Worm (Caenorhabditis elegans) whole organism, early embryonic: ENCODE measurements around the gene dlc-1.

ENCODE experiments used
- B0310.2 ChIP-seq: sonication (generic microtip); optimal IDR thresholded peaks from 2 replicates; lab custom pipeline; 2016; ENCODE audit warnings: mild to moderate bottlenecking, missing genetic modification characterization, missing compliant biosample characterization
- F13C5.2 ChIP-seq: sonication (generic microtip); optimal IDR thresholded peaks from 2 replicates; lab custom pipeline; 2017; ENCODE audit warnings: mild to moderate bottlenecking, missing genetic modification characterization, inconsistent platforms, missing compliant biosample characterization
- aly-1 ChIP-seq: sonication (generic microtip); optimal IDR thresholded peaks from 2 replicates; lab custom pipeline; 2016; ENCODE audit warnings: missing genetic modification characterization, missing compliant biosample characterization
- ama-1 ChIP-seq: fragments of 150-350 bp; optimal IDR thresholded peaks from 2 replicates; lab custom pipeline; 2014
- ceh-36 ChIP-seq: sonication (generic microtip); optimal IDR thresholded peaks from 2 replicates; lab custom pipeline; 2016; ENCODE audit warnings: missing genetic modification characterization, inconsistent platforms, missing compliant biosample characterization
- ets-7 ChIP-seq: sonication (generic microtip); optimal IDR thresholded peaks from 2 replicates; lab custom pipeline; 2016; ENCODE audit warnings: missing genotype, missing genetic modification characterization, missing compliant biosample characterization
- flt-1 ChIP-seq: fragments of 200-800 bp; sonication (Bioruptor generic); IDR thresholded peaks from 2 replicates; pipeline ENCODE4 v1.3.6; 2022; ENCODE audit warnings: missing genetic modification characterization, missing compliant biosample characterization
- hnd-1 ChIP-seq: sonication (generic microtip); optimal IDR thresholded peaks from 2 replicates; lab custom pipeline; 2016; ENCODE audit warnings: missing genetic modification characterization, missing compliant biosample characterization
- pes-1 ChIP-seq: fragments of 200-800 bp; sonication (Bioruptor generic); IDR thresholded peaks from 2 replicates; pipeline ENCODE4 v1.3.6; 2022; ENCODE audit warnings: missing genetic modification reagents, missing genetic modification characterization, missing compliant biosample characterization
- scrt-1 ChIP-seq: fragments of 200-800 bp; sonication (Bioruptor generic); IDR thresholded peaks from 2 replicates; pipeline ENCODE4 v1.3.6; 2022; ENCODE audit warnings: missing genetic modification characterization, missing compliant biosample characterization
- tbx-37 ChIP-seq: fragments of 200-800 bp; sonication (Bioruptor generic); conservative IDR thresholded peaks from 2 replicates; pipeline ENCODE4 v1.3.6; 2022; ENCODE audit warnings: missing genetic modification reagents, missing genetic modification characterization, missing compliant biosample characterization
- tra-4 ChIP-seq: sonication (generic microtip); optimal IDR thresholded peaks from 2 replicates; lab custom pipeline; 2017; ENCODE audit warnings: missing genetic modification characterization, missing compliant biosample characterization

DNA sequence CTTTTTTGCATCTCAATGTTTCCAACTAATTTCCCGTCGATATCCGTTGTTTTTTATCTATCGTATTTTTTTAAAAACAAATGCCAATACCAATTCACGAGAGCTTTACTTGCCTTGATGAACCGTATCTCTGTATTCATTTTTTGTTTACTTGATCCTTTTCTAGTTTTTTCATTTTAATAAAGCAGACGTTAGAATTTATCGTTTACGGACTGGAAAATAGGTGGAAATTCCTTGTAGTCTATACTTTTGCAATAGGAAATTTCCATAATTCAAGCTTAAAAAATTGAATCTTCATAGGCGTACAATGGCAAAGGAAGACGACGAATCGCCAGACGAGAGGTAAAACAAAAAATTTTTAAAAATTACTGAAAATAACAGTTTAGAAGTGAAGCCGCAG is 3.8 kb downstream of the dlc-1 start, which contains the start of gene algn-1:
- TF ChIP-seq B0310.2 = no peak
- no peak for TF ChIP-seq pes-1 (GFP tag; lab: Robert Waterston, UW)
- no peak for TF ChIP-seq ceh-36
- TF ChIP-seq ets-7 (tag; lab: Kevin White, UChicago) = no peak
- no peak for TF ChIP-seq aly-1 (tag; lab: Kevin White, UChicago)
- TF ChIP-seq scrt-1 (GFP tag; lab: Robert Waterston, UW) = no peak
- TF ChIP-seq ama-1 (lab: Kevin White, UChicago) = no peak
- no peak for TF ChIP-seq tbx-37 (GFP tag; lab: Robert Waterston, UW)
- no peak for TF ChIP-seq F13C5.2
- no peak for TF ChIP-seq hnd-1 (tag; lab: Kevin White, UChicago)
- no peak for TF ChIP-seq tra-4 (tag; lab: Kevin White, UChicago)
- TF ChIP-seq flt-1 = no peak
